Worm (Caenorhabditis elegans) whole organism, L4 larva: ENCODE data around the gene C06G3.3.

Experiments used
- D1046.2 ChIP-seq: fragments of 200-800 bp; sonication (Bioruptor generic); IDR thresholded peaks from 2 replicates; pipeline ENCODE4 v1.3.6; 2022; ENCODE audit warnings: missing genetic modification characterization, missing compliant biosample characterization
- F10B5.3 ChIP-seq: sonication (generic microtip); optimal IDR thresholded peaks from 2 replicates; lab custom pipeline; 2016; ENCODE audit warnings: mild to moderate bottlenecking, missing genetic modification characterization, missing compliant biosample characterization
- F37D6.2 ChIP-seq: sonication (generic microtip); optimal IDR thresholded peaks from 2 replicates; lab custom pipeline; 2016; ENCODE audit warnings: mild to moderate bottlenecking, missing genetic modification characterization, missing compliant biosample characterization
- F49E8.2 ChIP-seq: sonication (generic microtip); optimal IDR thresholded peaks from 2 replicates; lab custom pipeline; 2016; ENCODE audit warnings: missing compliant biosample characterization, mild to moderate bottlenecking, missing genetic modification characterization, borderline replicate concordance
- R02D3.7 ChIP-seq: fragments of 150-350 bp; sonication (generic microtip); optimal IDR thresholded peaks from 3 replicates; lab custom pipeline; 2014; ENCODE audit warnings: missing biosample characterization, missing genetic modification characterization
- T26A8.4 ChIP-seq: fragments of 200-800 bp; sonication (Bioruptor generic); IDR thresholded peaks from 2 replicates; pipeline ENCODE4 v1.3.6; 2022; ENCODE audit warnings: missing genetic modification characterization, missing compliant biosample characterization
- Y105C5A.15 ChIP-seq: fragments of 200-800 bp; sonication (Bioruptor generic); IDR thresholded peaks from 2 replicates; pipeline ENCODE4 v1.3.6; 2022; ENCODE audit warnings: missing genetic modification characterization, missing compliant biosample characterization
- Y48G9A.11 ChIP-seq: fragments of 200-800 bp; sonication (Bioruptor generic); IDR thresholded peaks from 2 replicates; pipeline ENCODE4 v1.3.6; 2022; ENCODE audit warnings: missing genetic modification reagents, missing genetic modification characterization, missing compliant biosample characterization
- Y75B8A.6 ChIP-seq: fragments of 200-800 bp; sonication (Bioruptor generic); IDR thresholded peaks from 2 replicates; pipeline ENCODE4 v1.3.6; 2022; ENCODE audit warnings: missing genetic modification reagents, missing genetic modification characterization, missing compliant biosample characterization
- ZK337.2 ChIP-seq: fragments of 200-800 bp; sonication (Bioruptor generic); IDR thresholded peaks from 2 replicates; pipeline ENCODE4 v1.3.6; 2022; ENCODE audit warnings: missing genetic modification reagents, missing genetic modification characterization, missing compliant biosample characterization
- ZK546.5 ChIP-seq, 2 experiments: sonication (generic microtip); optimal IDR thresholded peaks; 2 replicates each; lab custom pipeline; 2017; ENCODE audit warnings: missing biosample characterization in 2 of 2, missing genetic modification characterization in 2 of 2
- arid-1 ChIP-seq: fragments of 200-800 bp; sonication (Bioruptor generic); conservative IDR thresholded peaks from 2 replicates; pipeline ENCODE4 v1.3.6; 2022; ENCODE audit warnings: missing genetic modification reagents, missing genetic modification characterization, missing compliant biosample characterization
- attf-4 ChIP-seq: sonication (generic microtip); optimal IDR thresholded peaks from 3 replicates; lab custom pipeline; 2017; ENCODE audit warnings: missing biosample characterization, missing genetic modification characterization
- ceh-28 ChIP-seq: fragments of 150-350 bp; optimal IDR thresholded peaks from 2 replicates; lab custom pipeline; 2014; ENCODE audit warnings: missing biosample characterization, missing genetic modification reagents, missing genetic modification characterization
- ceh-32 ChIP-seq: sonication (generic microtip); optimal IDR thresholded peaks from 2 replicates; lab custom pipeline; 2016; ENCODE audit warnings: mild to moderate bottlenecking, missing genetic modification characterization, missing compliant biosample characterization; ENCODE audit not compliant: poor library complexity
- ceh-44 ChIP-seq: fragments of 200-800 bp; sonication (Bioruptor generic); IDR thresholded peaks from 2 replicates; pipeline ENCODE4 v1.3.6; 2022; ENCODE audit warnings: missing genetic modification reagents, missing genetic modification characterization, missing compliant biosample characterization
- ceh-82 ChIP-seq: sonication (generic microtip); optimal IDR thresholded peaks from 2 replicates; lab custom pipeline; 2017; ENCODE audit warnings: missing biosample characterization, missing genetic modification characterization
- ces-1 ChIP-seq: fragments of 150-350 bp; sonication (generic microtip); optimal IDR thresholded peaks from 4 replicates; lab custom pipeline; 2014; ENCODE audit warnings: missing biosample characterization, missing genetic modification reagents, missing genetic modification characterization
- cey-2 ChIP-seq: sonication (generic microtip); optimal IDR thresholded peaks from 3 replicates; lab custom pipeline; 2017; ENCODE audit warnings: missing genetic modification characterization, mild to moderate bottlenecking, missing compliant biosample characterization, antibody characterized with exemption, borderline replicate concordance; ENCODE audit not compliant: insufficient read depth
- ctbp-1 ChIP-seq: fragments of 200-800 bp; sonication (Bioruptor generic); IDR thresholded peaks from 2 replicates; pipeline ENCODE4 v1.3.6; 2022; ENCODE audit warnings: missing genetic modification reagents, missing genetic modification characterization, missing compliant biosample characterization
- daf-16 ChIP-seq, 3 experiments: sonication (generic microtip); optimal IDR thresholded peaks; 2 replicates each; lab custom pipeline; 2016 to 2017; ENCODE audit warnings: missing genetic modification characterization in 3 of 3, missing genetic modification reagents in 3 of 3, mild to moderate bottlenecking in 2 of 3, missing compliant biosample characterization in 2 of 3, missing biosample characterization in 1 of 3, moderate library complexity in 1 of 3
- dmd-8 ChIP-seq: fragments of 200-800 bp; sonication (Bioruptor generic); IDR thresholded peaks from 2 replicates; pipeline ENCODE4 v1.3.6; 2022; ENCODE audit warnings: missing genetic modification characterization, missing compliant biosample characterization
- dmd-9 ChIP-seq: fragments of 200-800 bp; sonication (Bioruptor generic); IDR thresholded peaks from 2 replicates; pipeline ENCODE4 v1.3.6; 2022; ENCODE audit warnings: missing genetic modification reagents, missing genetic modification characterization, missing compliant biosample characterization
- dve-1 ChIP-seq: sonication (generic microtip); optimal IDR thresholded peaks from 2 replicates; lab custom pipeline; 2017; ENCODE audit warnings: antibody characterized with exemption, mild to moderate bottlenecking, missing genetic modification characterization, missing compliant biosample characterization; ENCODE audit not compliant: insufficient read depth
- egl-27 ChIP-seq: sonication (generic microtip); optimal IDR thresholded peaks from 3 replicates; lab custom pipeline; 2017; ENCODE audit warnings: missing biosample characterization, missing genetic modification reagents, missing genetic modification characterization
- egl-43 ChIP-seq: fragments of 200-800 bp; sonication (Bioruptor generic); IDR thresholded peaks from 2 replicates; pipeline ENCODE4 v1.3.6; 2022; ENCODE audit warnings: missing genetic modification reagents, missing genetic modification characterization, missing compliant biosample characterization
- gei-8 ChIP-seq: fragments of 200-800 bp; sonication (Bioruptor generic); optimal IDR thresholded peaks from 2 replicates; lab custom pipeline; 2018; ENCODE audit warnings: mild to moderate bottlenecking, missing genetic modification characterization, missing compliant biosample characterization
- hif-1 ChIP-seq, 2 experiments: sonication (generic microtip); optimal IDR thresholded peaks; 2 replicates each; lab custom pipeline; 2016 to 2017; ENCODE audit warnings: missing compliant biosample characterization in 2 of 2, missing genetic modification characterization in 2 of 2, missing genetic modification reagents in 2 of 2, missing genotype in 2 of 2, mild to moderate bottlenecking in 1 of 2
- jun-1 ChIP-seq: fragments of 150-350 bp; optimal IDR thresholded peaks from 2 replicates; lab custom pipeline; 2014; ENCODE audit warnings: missing biosample characterization, missing genetic modification reagents, missing genetic modification characterization
- lim-7 ChIP-seq: fragments of 200-800 bp; sonication (Bioruptor generic); IDR thresholded peaks from 2 replicates; pipeline ENCODE4 v1.3.6; 2022; ENCODE audit warnings: missing genetic modification characterization, missing compliant biosample characterization
- lin-15B ChIP-seq: fragments of 150-350 bp; sonication (generic microtip); optimal IDR thresholded peaks from 3 replicates; lab custom pipeline; 2014; ENCODE audit warnings: missing biosample characterization, missing genetic modification characterization
- lin-39 ChIP-seq: fragments of 150-350 bp; optimal IDR thresholded peaks from 2 replicates; lab custom pipeline; 2014; ENCODE audit warnings: missing biosample characterization, missing genetic modification reagents, missing genetic modification characterization
- lir-3 ChIP-seq: sonication (generic microtip); optimal IDR thresholded peaks from 2 replicates; lab custom pipeline; 2016; ENCODE audit warnings: mild to moderate bottlenecking, missing genetic modification characterization, missing compliant biosample characterization
- mdl-1 ChIP-seq, 2 experiments: fragments of 150-350 bp in 1 of 2; sonication (generic microtip) in 1 of 2; optimal IDR thresholded peaks; 2 replicates each; lab custom pipeline; 2014 to 2017; ENCODE audit warnings: missing biosample characterization in 2 of 2, missing genetic modification characterization in 2 of 2
- mdt-29 ChIP-seq: fragments of 200-800 bp; sonication (Bioruptor generic); IDR thresholded peaks from 2 replicates; pipeline ENCODE4 v1.3.6; 2022; ENCODE audit warnings: missing genetic modification reagents, missing genetic modification characterization, missing compliant biosample characterization
- nhr-42 ChIP-seq: fragments of 200-800 bp; sonication (Bioruptor generic); IDR thresholded peaks from 2 replicates; pipeline ENCODE4 v1.3.6; 2022; ENCODE audit warnings: missing genetic modification characterization, missing compliant biosample characterization
- nhr-6 ChIP-seq: fragments of 150-350 bp; optimal IDR thresholded peaks from 2 replicates; lab custom pipeline; 2014; ENCODE audit warnings: missing biosample characterization, missing genetic modification characterization
- nhr-76 ChIP-seq: fragments of 150-350 bp; optimal IDR thresholded peaks from 2 replicates; lab custom pipeline; 2014; ENCODE audit warnings: missing biosample characterization, missing genetic modification characterization
- php-3 ChIP-seq: fragments of 200-800 bp; sonication (Bioruptor generic); IDR thresholded peaks from 2 replicates; pipeline ENCODE4 v1.3.6; 2022; ENCODE audit warnings: missing genetic modification reagents, missing genetic modification characterization, missing compliant biosample characterization
- rbr-2 ChIP-seq: sonication (generic microtip); optimal IDR thresholded peaks from 2 replicates; lab custom pipeline; 2016; ENCODE audit warnings: missing genotype, missing genetic modification characterization, missing compliant biosample characterization
- saeg-2 ChIP-seq: fragments of 200-800 bp; sonication (Bioruptor generic); IDR thresholded peaks from 2 replicates; pipeline ENCODE4 v1.3.6; 2022; ENCODE audit warnings: missing genetic modification reagents, missing genetic modification characterization, missing compliant biosample characterization
- sdz-12 ChIP-seq: fragments of 200-800 bp; sonication (Bioruptor generic); optimal IDR thresholded peaks from 2 replicates; lab custom pipeline; 2018; ENCODE audit warnings: mild to moderate bottlenecking, missing genetic modification characterization, missing compliant biosample characterization
- set-16 ChIP-seq: fragments of 200-800 bp; sonication (Bioruptor generic); IDR thresholded peaks from 2 replicates; pipeline ENCODE4 v1.3.6; 2022; ENCODE audit warnings: missing genetic modification reagents, missing genetic modification characterization, missing compliant biosample characterization
- snpc-4 ChIP-seq: fragments of 150-350 bp; optimal IDR thresholded peaks from 2 replicates; lab custom pipeline; 2014; ENCODE audit warnings: missing biosample characterization, missing genetic modification characterization
- spr-3 ChIP-seq: fragments of 200-800 bp; sonication (Bioruptor generic); optimal IDR thresholded peaks from 2 replicates; lab custom pipeline; 2018; ENCODE audit warnings: mild to moderate bottlenecking, missing genetic modification characterization, missing compliant biosample characterization
- vab-7 ChIP-seq: fragments of 200-800 bp; sonication (Bioruptor generic); IDR thresholded peaks from 2 replicates; pipeline ENCODE4 v1.3.6; 2022; ENCODE audit warnings: missing genetic modification reagents, missing genetic modification characterization, missing compliant biosample characterization
- zag-1 ChIP-seq: fragments of 150-350 bp; optimal IDR thresholded peaks from 2 replicates; lab custom pipeline; 2014; ENCODE audit warnings: missing biosample characterization, missing genetic modification characterization
- zip-11 ChIP-seq: fragments of 200-800 bp; sonication (Bioruptor generic); IDR thresholded peaks from 2 replicates; pipeline ENCODE4 v1.3.6; 2022; ENCODE audit warnings: missing genetic modification characterization, missing compliant biosample characterization
- zip-2 ChIP-seq: fragments of 150-350 bp; optimal IDR thresholded peaks from 2 replicates; lab custom pipeline; 2014; ENCODE audit warnings: missing biosample characterization, missing genetic modification characterization
- ztf-7 ChIP-seq: fragments of 150-350 bp; optimal IDR thresholded peaks from 2 replicates; lab custom pipeline; 2014; ENCODE audit warnings: missing biosample characterization, missing genetic modification characterization

The C06G3.3 gene

ce11 chrIV:7084632-7085160, 48.8 kb downstream of the C06G3.3 start, which contains the start of gene rps-4:
rps-4 (minus strand) TSS chrIV:7084682.
- TF ChIP-seq ceh-44 (0 out of 2 replicates have a peak, but pooled peaks have one; percentile 5), snpc-4 (no peak), ceh-28 (tag; lab: Kevin White, UChicago) (no peak), lin-39 (tag; lab: Kevin White, UChicago) (no peak), Y48G9A.11 (0 out of 2 replicates have a peak, but pooled peaks have one; percentile 46), D1046.2 (GFP tag; lab: Robert Waterston, UW) (0 out of 2 replicates have a peak, but pooled peaks have one; percentile 36), rbr-2 (tag; lab: Kevin White, UChicago) (peak; percentile 75), spr-3 (GFP tag; lab: Kevin White, UChicago) (no peak), gei-8 (no peak), arid-1 (GFP tag; lab: Robert Waterston, UW) (peak; percentile 58; the same call in 1 of the 2 replicates), ces-1 (no peak), lim-7 (GFP tag; lab: Robert Waterston, UW) (no peak), jun-1 (tag; lab: Kevin White, UChicago) (peak; percentile 23), php-3 (0 out of 2 replicates have a peak, but pooled peaks have one; percentile 42), ZK337.2 (GFP tag; lab: Robert Waterston, UW) (0 out of 2 replicates have a peak, but pooled peaks have one; percentile 38), ctbp-1 (GFP tag; lab: Robert Waterston, UW) (no peak), dve-1 (tag; lab: Kevin White, UChicago) (peak; percentile 96), mdl-1 (tag; optimal IDR thresholded peaks at IDR 0.05; lab: Kevin White, UChicago) (peak in 1 of 2 experiments; percentile 57), nhr-6 (tag; lab: Kevin White, UChicago) (peak; percentile 85), R02D3.7 (tag; lab: Kevin White, UChicago) (no peak), vab-7 (peak; percentile 50; the same call in 1 of the 2 replicates), zip-11 (no peak), lir-3 (no peak), daf-16 (GFP tag; optimal IDR thresholded peaks at IDR 0.05; lab: Kevin White, UChicago) (peak in 1 of 2 experiments; percentile 43), daf-16 (tag; optimal IDR thresholded peaks at IDR 0.05; lab: Kevin White, UChicago) (peak; percentile 92), nhr-42 (GFP tag; lab: Robert Waterston, UW) (0 out of 2 replicates have a peak, but pooled peaks have one; percentile 66), zag-1 (tag; lab: Kevin White, UChicago) (no peak), F49E8.2 (no peak), set-16 (GFP tag; lab: Robert Waterston, UW) (no peak; the same call in 1 of the 2 replicates), egl-43 (GFP tag; lab: Robert Waterston, UW) (no peak), dmd-9 (GFP tag; lab: Robert Waterston, UW) (peak; percentile 69), cey-2 (tag; lab: Kevin White, UChicago) (no peak), T26A8.4 (peak; percentile 77), Y105C5A.15 (no peak), nhr-76 (tag; lab: Kevin White, UChicago) (no peak), sdz-12 (GFP tag; lab: Kevin White, UChicago) (no peak), attf-4 (no peak), hif-1 (tag; optimal IDR thresholded peaks at IDR 0.05; lab: Kevin White, UChicago) (peak in 1 of 2 experiments; percentile 67), ztf-7 (tag; lab: Kevin White, UChicago) (no peak), F37D6.2 (tag; lab: Kevin White, UChicago) (peak; percentile 59), Y75B8A.6 (no peak), ceh-82 (no peak), ceh-32 (no peak), ZK546.5 (tag; optimal IDR thresholded peaks at IDR 0.05; lab: Kevin White, UChicago) (no peak), F10B5.3 (no peak), saeg-2 (GFP tag; lab: Robert Waterston, UW) (no peak), dmd-8 (GFP tag; lab: Robert Waterston, UW) (no peak), zip-2 (tag; lab: Kevin White, UChicago) (no peak), lin-15B (tag; lab: Kevin White, UChicago) (peak; percentile 74), egl-27 (no peak), mdt-29 (GFP tag; lab: Robert Waterston, UW) (peak; percentile 66)
